Worm (Caenorhabditis elegans): Measurements from ENCODE around the gene M79.2.

The M79.2 gene

ce11 chrX:10628454-10628853 is at the start of gene M79.2:
M79.2 (minus strand) TSS chrX:10628807.
- TF ChIP-seq npax-4 (tag; optimal IDR thresholded peaks at IDR 0.05) (no peak), ceh-24 (tag; optimal IDR thresholded peaks at IDR 0.05) (no peak), ama-1 (optimal IDR thresholded peaks at IDR 0.05) (no peak), hlh-13 (GFP tag; optimal IDR thresholded peaks at IDR 0.05) (no peak), syd-9 (tag; optimal IDR thresholded peaks at IDR 0.05) (no peak), ztf-16 (tag; optimal IDR thresholded peaks at IDR 0.05) (no peak), ceh-30 (tag; optimal IDR thresholded peaks at IDR 0.05) (no peak), ceh-14 (tag; optimal IDR thresholded peaks at IDR 0.05) (no peak), rnt-1 (tag; optimal IDR thresholded peaks at IDR 0.05) (no peak), Y22D7AL.16 (tag; optimal IDR thresholded peaks at IDR 0.05) (no peak), F13H6.1 (tag; optimal IDR thresholded peaks at IDR 0.05) (no peak), ahr-1 (tag; optimal IDR thresholded peaks at IDR 0.05) (no peak), tbx-2 (tag; optimal IDR thresholded peaks at IDR 0.05) (no peak), fkh-6 (tag; optimal IDR thresholded peaks at IDR 0.05) (no peak), hlh-30 (tag; optimal IDR thresholded peaks at IDR 0.05; ENCODE audit: insufficient read depth) (no peak), zip-5 (tag; optimal IDR thresholded peaks at IDR 0.05) (no peak), lim-6 (tag; optimal IDR thresholded peaks at IDR 0.05) (no peak), dve-1 (tag; optimal IDR thresholded peaks at IDR 0.05) (no peak), unc-3 (GFP tag; conservative IDR thresholded peaks at IDR 0.05) (no peak), unc-3 (tag; optimal IDR thresholded peaks at IDR 0.05) (no peak), hlh-15 (tag; optimal IDR thresholded peaks at IDR 0.05) (no peak)

- no peak for TF ChIP-seq ets-4 (tag; optimal IDR thresholded peaks at IDR 0.05)
- no peak for TF ChIP-seq hlh-15 (tag; optimal IDR thresholded peaks at IDR 0.05)
- no peak for TF ChIP-seq fkh-10 (GFP tag; optimal IDR thresholded peaks at IDR 0.05)
- no peak for TF ChIP-seq nhr-11 (tag; optimal IDR thresholded peaks at IDR 0.05)
- no peak for TF ChIP-seq pros-1 (tag; optimal IDR thresholded peaks at IDR 0.05)
- TF ChIP-seq pat-9 (tag; optimal IDR thresholded peaks at IDR 0.05) = no peak
- TF ChIP-seq ahr-1 (tag; optimal IDR thresholded peaks at IDR 0.05) = no peak
- peak; percentile 30 for TF ChIP-seq ref-2 (tag; optimal IDR thresholded peaks at IDR 0.05)
- no peak for TF ChIP-seq eyg-1 (tag; optimal IDR thresholded peaks at IDR 0.05)
- TF ChIP-seq sdc-2 (tag; optimal IDR thresholded peaks at IDR 0.05) = peak; percentile 27
- TF ChIP-seq ceh-48 (tag; optimal IDR thresholded peaks at IDR 0.05) = no peak
- no peak for TF ChIP-seq ztf-16 (tag; optimal IDR thresholded peaks at IDR 0.05)
- no peak for TF ChIP-seq hlh-8 (tag; optimal IDR thresholded peaks at IDR 0.05)
- no peak for TF ChIP-seq rnt-1 (tag; optimal IDR thresholded peaks at IDR 0.05)
- no peak for TF ChIP-seq ceh-24 (tag; optimal IDR thresholded peaks at IDR 0.05)
- peak; percentile 31 for TF ChIP-seq ceh-31 (tag; optimal IDR thresholded peaks at IDR 0.05)
- no peak for TF ChIP-seq unc-3 (GFP tag; conservative IDR thresholded peaks at IDR 0.05)
- TF ChIP-seq unc-3 (tag; optimal IDR thresholded peaks at IDR 0.05) = no peak
- TF ChIP-seq lim-6 (tag; optimal IDR thresholded peaks at IDR 0.05) = no peak
- no peak for TF ChIP-seq nfya-1 (tag; optimal IDR thresholded peaks at IDR 0.05)
- TF ChIP-seq ama-1 (optimal IDR thresholded peaks at IDR 0.05) = no peak
- TF ChIP-seq madf-2 (tag; optimal IDR thresholded peaks at IDR 0.05) = no peak
- TF ChIP-seq ceh-14 (tag; optimal IDR thresholded peaks at IDR 0.05) = no peak
- TF ChIP-seq syd-9 (tag; optimal IDR thresholded peaks at IDR 0.05) = no peak
- TF ChIP-seq ceh-22 (tag; optimal IDR thresholded peaks at IDR 0.05) = no peak
- no peak for TF ChIP-seq tbx-2 (tag; optimal IDR thresholded peaks at IDR 0.05)
- peak; percentile 64 for TF ChIP-seq hlh-30 (tag; optimal IDR thresholded peaks at IDR 0.05; ENCODE audit: insufficient read depth)
- TF ChIP-seq pag-3 (tag; optimal IDR thresholded peaks at IDR 0.05; ENCODE audit: borderline replicate concordance) = no peak
- TF ChIP-seq K09A11.1 (tag; optimal IDR thresholded peaks at IDR 0.05; ENCODE audit: insufficient read depth) = no peak
Observed at ce11 chrX:10678081-10678736, 49.6 kb upstream of the M79.2 start.

ce11 chrX:10677552-10677951 is 48.9 kb upstream of the M79.2 start:
- TF ChIP-seq K02D7.2 (tag; optimal IDR thresholded peaks at IDR 0.05) (no peak), ceh-31 (tag; optimal IDR thresholded peaks at IDR 0.05) (peak; percentile 23), ceh-48 (tag; optimal IDR thresholded peaks at IDR 0.05) (peak; percentile 47), fkh-6 (tag; optimal IDR thresholded peaks at IDR 0.05) (no peak), nfya-1 (tag; optimal IDR thresholded peaks at IDR 0.05) (peak; percentile 33), tbx-2 (tag; optimal IDR thresholded peaks at IDR 0.05) (peak; percentile 66), mec-3 (tag; optimal IDR thresholded peaks at IDR 0.05; ENCODE audit: borderline replicate concordance) (no peak), elt-4 (tag; optimal IDR thresholded peaks at IDR 0.05) (no peak), unc-42 (tag; optimal IDR thresholded peaks at IDR 0.05) (peak; percentile 66), ets-4 (tag; optimal IDR thresholded peaks at IDR 0.05) (no peak), C38D4.7 (GFP tag; optimal IDR thresholded peaks at IDR 0.05) (no peak)

Measured in whole organism, late embryonic.